Worm (Caenorhabditis elegans) whole organism, L1 larva: ENCODE data around the gene clec-55.

Experiments
- aly-2 ChIP-seq: fragments of 150-350 bp; optimal IDR thresholded peaks from 2 replicates; lab custom pipeline; 2014; ENCODE audit warnings: missing biosample characterization, missing genetic modification characterization
- sup-37 ChIP-seq: fragments of 200-800 bp; sonication (Bioruptor generic); optimal IDR thresholded peaks from 2 replicates; lab custom pipeline; 2018; ENCODE audit warnings: mild to moderate bottlenecking, missing genetic modification characterization, missing compliant biosample characterization
- unc-62 ChIP-seq: fragments of 150-350 bp; optimal IDR thresholded peaks from 2 replicates; lab custom pipeline; 2014; ENCODE audit warnings: missing biosample characterization, missing genetic modification reagents, missing genetic modification characterization
- ztf-4 ChIP-seq: fragments of 150-350 bp; optimal IDR thresholded peaks from 2 replicates; lab custom pipeline; 2014; ENCODE audit warnings: missing biosample characterization, missing genetic modification characterization

DNA sequence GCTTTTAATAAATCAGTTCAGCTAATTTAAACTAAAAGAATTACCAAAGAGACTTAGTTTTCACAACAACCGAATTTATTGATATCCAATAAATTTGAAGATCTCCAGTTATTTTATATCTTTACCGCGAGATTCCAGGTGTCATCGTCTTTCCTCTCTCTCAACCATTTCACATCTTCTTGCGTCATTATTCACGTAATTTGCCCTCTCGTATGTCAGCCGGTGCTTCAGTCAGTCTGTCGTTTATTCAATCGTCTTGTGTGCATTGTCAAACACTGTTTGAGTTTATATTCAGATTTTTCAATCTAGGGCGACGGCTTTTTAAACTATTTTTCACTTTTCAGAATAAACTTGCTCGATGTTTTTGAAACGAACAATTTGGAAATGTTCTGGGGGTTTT is 41.7 kb upstream of the clec-55 start:
- TF ChIP-seq ztf-4 (tag; lab: Kevin White, UChicago) = no peak
- no peak for TF ChIP-seq aly-2 (tag; lab: Kevin White, UChicago)
- no peak for TF ChIP-seq sup-37
- TF ChIP-seq unc-62 (GFP tag; lab: Kevin White, UChicago) = no peak
